Worm (Caenorhabditis elegans) whole organism, late embryonic: ENCODE data around the gene natc-2.

Experiments
- F13H6.1 ChIP-seq: sonication (generic microtip); optimal IDR thresholded peaks from 2 replicates; lab custom pipeline; 2016; ENCODE audit warnings: missing genetic modification characterization, missing compliant biosample characterization
- T23F11.4 ChIP-seq: fragments of 200-800 bp; sonication (Bioruptor generic); optimal IDR thresholded peaks from 2 replicates; lab custom pipeline; 2018; ENCODE audit warnings: mild to moderate bottlenecking, missing genetic modification characterization, missing compliant biosample characterization
- ama-1 ChIP-seq: fragments of 150-350 bp; optimal IDR thresholded peaks from 2 replicates; lab custom pipeline; 2014
- ceh-31 ChIP-seq: sonication (generic microtip); optimal IDR thresholded peaks from 2 replicates; lab custom pipeline; 2016; ENCODE audit warnings: missing genetic modification characterization, missing compliant biosample characterization
- ceh-45 ChIP-seq: fragments of 200-800 bp; sonication (Bioruptor generic); IDR thresholded peaks from 2 replicates; pipeline ENCODE4 v1.3.6; 2022; ENCODE audit warnings: missing genetic modification reagents, missing genetic modification characterization, missing compliant biosample characterization
- dmd-4 ChIP-seq: sonication (generic microtip); optimal IDR thresholded peaks from 2 replicates; lab custom pipeline; 2016; ENCODE audit warnings: borderline replicate concordance, missing genetic modification characterization, missing compliant biosample characterization
- elt-2 ChIP-seq: sonication (generic microtip); optimal IDR thresholded peaks from 2 replicates; lab custom pipeline; 2016; ENCODE audit warnings: missing genetic modification reagents, missing genetic modification characterization, missing compliant biosample characterization
- fkh-10 ChIP-seq: fragments of 150-350 bp; optimal IDR thresholded peaks from 2 replicates; lab custom pipeline; 2014; ENCODE audit warnings: missing biosample characterization, missing genetic modification reagents, missing genetic modification characterization
- hlh-30 ChIP-seq: sonication (generic microtip); optimal IDR thresholded peaks from 2 replicates; lab custom pipeline; 2017; ENCODE audit warnings: antibody characterized with exemption, missing genetic modification characterization, missing compliant biosample characterization; ENCODE audit not compliant: insufficient read depth
- hlh-6 ChIP-seq: sonication (generic microtip); optimal IDR thresholded peaks from 2 replicates; lab custom pipeline; 2016; ENCODE audit warnings: missing genotype, missing genetic modification characterization, missing compliant biosample characterization
- nhr-11 ChIP-seq: fragments of 150-350 bp; optimal IDR thresholded peaks from 2 replicates; lab custom pipeline; 2014; ENCODE audit warnings: missing biosample characterization, missing genetic modification characterization
- pqm-1 ChIP-seq: sonication (generic microtip); optimal IDR thresholded peaks from 2 replicates; lab custom pipeline; 2016; ENCODE audit warnings: missing genetic modification characterization, missing compliant biosample characterization
- rnt-1 ChIP-seq: sonication (generic microtip); optimal IDR thresholded peaks from 2 replicates; lab custom pipeline; 2016; ENCODE audit warnings: missing genetic modification characterization, missing compliant biosample characterization

ce11 chrV:5297740-5298139 lies 23.9 kb downstream of the natc-2 start:
- no peak for TF ChIP-seq nhr-11 (tag; lab: Kevin White, UChicago)
- no peak for TF ChIP-seq elt-2
- TF ChIP-seq ama-1: no peak
- no peak for TF ChIP-seq rnt-1
- TF ChIP-seq hlh-6: no peak
- TF ChIP-seq pqm-1 (tag; lab: Kevin White, UChicago): no peak
- TF ChIP-seq ceh-45 (GFP tag; lab: Robert Waterston, UW): no peak
- no peak for TF ChIP-seq F13H6.1
- TF ChIP-seq ceh-31 (tag; lab: Kevin White, UChicago): no peak
- no peak for TF ChIP-seq hlh-30 (tag; lab: Kevin White, UChicago)
- TF ChIP-seq T23F11.4: no peak
- no peak for TF ChIP-seq dmd-4 (tag; lab: Kevin White, UChicago)
- no peak for TF ChIP-seq fkh-10
